Worm (Caenorhabditis elegans) whole organism, young adult: ENCODE results near the gene K08B5.1.
"Not testable (repeated sequence)": the region's sequence is repeated elsewhere in the genome, so short reads cannot be mapped to it uniquely, and the experiment has no call there.

Experiments used
- B0035.1 ChIP-seq: sonication (generic microtip); optimal IDR thresholded peaks from 2 replicates; lab custom pipeline; 2016; ENCODE audit warnings: missing genetic modification characterization, mild to moderate bottlenecking, missing compliant biosample characterization, missing genotype, missing genetic modification reagents
- B0261.1 ChIP-seq: sonication (generic microtip); optimal IDR thresholded peaks from 2 replicates; lab custom pipeline; 2016; ENCODE audit warnings: mild to moderate bottlenecking, missing genetic modification characterization, moderate library complexity, missing compliant biosample characterization
- B0336.3 ChIP-seq: fragments of 200-800 bp; sonication (Bioruptor generic); IDR thresholded peaks from 2 replicates; pipeline ENCODE4 v1.3.6; 2022; ENCODE audit warnings: missing genetic modification characterization, missing compliant biosample characterization
- D2030.7 ChIP-seq: fragments of 200-800 bp; sonication (Bioruptor generic); IDR thresholded peaks from 2 replicates; pipeline ENCODE4 v1.3.6; 2022; ENCODE audit warnings: missing genetic modification reagents, missing genetic modification characterization, missing compliant biosample characterization
- F33H1.4 ChIP-seq: fragments of 200-800 bp; sonication (Bioruptor generic); IDR thresholded peaks from 2 replicates; pipeline ENCODE4 v1.3.6; 2022; ENCODE audit warnings: missing genetic modification reagents, missing genetic modification characterization, missing compliant biosample characterization
- F57A8.1 ChIP-seq: fragments of 200-800 bp; sonication (Bioruptor generic); optimal IDR thresholded peaks from 2 replicates; lab custom pipeline; 2018; ENCODE audit warnings: mild to moderate bottlenecking, missing genetic modification characterization, moderate library complexity, missing compliant biosample characterization
- Y79H2A.3 ChIP-seq: fragments of 200-800 bp; sonication (Bioruptor generic); conservative IDR thresholded peaks from 2 replicates; pipeline ENCODE4 v1.3.6; 2022; ENCODE audit warnings: missing genetic modification reagents, missing genetic modification characterization, missing compliant biosample characterization
- Y95B8A.8 ChIP-seq: fragments of 200-800 bp; sonication (Bioruptor generic); IDR thresholded peaks from 2 replicates; pipeline ENCODE4 v1.3.6; 2022; ENCODE audit warnings: missing genetic modification reagents, missing genetic modification characterization, missing compliant biosample characterization
- akir-1 ChIP-seq: fragments of 200-800 bp; sonication (Bioruptor generic); optimal IDR thresholded peaks from 2 replicates; lab custom pipeline; 2018; ENCODE audit warnings: mild to moderate bottlenecking, missing genetic modification characterization, moderate library complexity, missing compliant biosample characterization
- ama-1 ChIP-seq, 3 experiments: fragments of 150-350 bp in 1 of 3; sonication (generic microtip) in 2 of 3; optimal IDR thresholded peaks; 2 replicates each; lab custom pipeline; 2014 to 2018; ENCODE audit warnings: missing biosample characterization in 2 of 3, missing genetic modification characterization in 2 of 3, missing genetic modification reagents in 2 of 3
- aptf-3 ChIP-seq: fragments of 200-800 bp; sonication (Bioruptor generic); IDR thresholded peaks from 2 replicates; pipeline ENCODE4 v1.3.6; 2022; ENCODE audit warnings: missing genetic modification characterization, missing compliant biosample characterization
- attf-5 ChIP-seq: fragments of 200-800 bp; sonication (Bioruptor generic); optimal IDR thresholded peaks from 2 replicates; lab custom pipeline; 2018; ENCODE audit warnings: mild to moderate bottlenecking, missing genetic modification characterization, missing compliant biosample characterization
- attf-6 ChIP-seq: fragments of 200-800 bp; sonication (Bioruptor generic); IDR thresholded peaks from 2 replicates; pipeline ENCODE4 v1.3.6; 2022; ENCODE audit warnings: missing genetic modification reagents, missing genetic modification characterization, missing compliant biosample characterization
- die-1 ChIP-seq: sonication (generic microtip); optimal IDR thresholded peaks from 2 replicates; lab custom pipeline; 2016; ENCODE audit warnings: missing genotype, mild to moderate bottlenecking, missing genetic modification characterization, missing compliant biosample characterization
- dox-1 ChIP-seq: fragments of 200-800 bp; sonication (Bioruptor generic); IDR thresholded peaks from 2 replicates; pipeline ENCODE4 v1.3.6; 2022; ENCODE audit warnings: missing genetic modification reagents, missing genetic modification characterization, missing compliant biosample characterization
- efl-1 ChIP-seq: fragments of 150-350 bp; optimal IDR thresholded peaks from 2 replicates; lab custom pipeline; 2014; ENCODE audit warnings: missing biosample characterization, missing genetic modification reagents, missing genetic modification characterization
- fkh-3 ChIP-seq: sonication (generic microtip); optimal IDR thresholded peaks from 2 replicates; lab custom pipeline; 2016; ENCODE audit warnings: mild to moderate bottlenecking, missing genetic modification characterization, missing compliant biosample characterization
- madf-10 ChIP-seq: sonication (generic microtip); optimal IDR thresholded peaks from 2 replicates; lab custom pipeline; 2016; ENCODE audit warnings: mild to moderate bottlenecking, missing genetic modification characterization, missing compliant biosample characterization
- madf-8 ChIP-seq: fragments of 200-800 bp; sonication (Bioruptor generic); conservative IDR thresholded peaks from 2 replicates; pipeline ENCODE4 v1.3.6; 2022; ENCODE audit warnings: missing genetic modification reagents, missing genetic modification characterization, missing compliant biosample characterization
- mxl-1 ChIP-seq: sonication (generic microtip); optimal IDR thresholded peaks from 2 replicates; lab custom pipeline; 2016; ENCODE audit warnings: missing genetic modification characterization, missing compliant biosample characterization
- nfya-1 ChIP-seq: sonication (generic microtip); optimal IDR thresholded peaks from 2 replicates; lab custom pipeline; 2017; ENCODE audit warnings: antibody characterized with exemption, missing compliant biosample characterization, missing genetic modification characterization, borderline replicate concordance; ENCODE audit not compliant: insufficient read depth
- nhr-27 ChIP-seq: fragments of 200-800 bp; sonication (Bioruptor generic); optimal IDR thresholded peaks from 2 replicates; lab custom pipeline; 2018; ENCODE audit warnings: mild to moderate bottlenecking, missing genetic modification characterization, moderate library complexity, missing compliant biosample characterization
- nhr-80 ChIP-seq: sonication (generic microtip); optimal IDR thresholded peaks from 2 replicates; lab custom pipeline; 2016; ENCODE audit warnings: missing genetic modification characterization, missing compliant biosample characterization
- nhr-90 ChIP-seq: sonication (generic microtip); optimal IDR thresholded peaks from 2 replicates; lab custom pipeline; 2016; ENCODE audit warnings: missing genotype, mild to moderate bottlenecking, missing genetic modification characterization, missing compliant biosample characterization
- pbrm-1 ChIP-seq: fragments of 200-800 bp; sonication (Bioruptor generic); IDR thresholded peaks from 2 replicates; pipeline ENCODE4 v1.3.6; 2022; ENCODE audit warnings: missing genetic modification reagents, missing genetic modification characterization, missing compliant biosample characterization
- rec-8 ChIP-seq, 2 experiments: sonication (generic microtip); optimal IDR thresholded peaks; 2 replicates each; lab custom pipeline; 2016; ENCODE audit warnings: mild to moderate bottlenecking in 2 of 2, missing genetic modification characterization in 2 of 2, missing genetic modification reagents in 2 of 2, missing genotype in 2 of 2, missing biosample characterization in 1 of 2, missing compliant biosample characterization in 1 of 2, moderate library complexity in 1 of 2
- rpc-1 ChIP-seq, 2 experiments: fragments of 150-350 bp in 1 of 2; sonication (generic microtip) in 1 of 2; optimal IDR thresholded peaks; 2 replicates each; lab custom pipeline; 2014 to 2018; ENCODE audit warnings: missing biosample characterization in 1 of 2, missing genetic modification characterization in 1 of 2, missing genetic modification reagents in 1 of 2, missing genotype in 1 of 2
- snpc-4 ChIP-seq, 5 experiments: fragments of 150-350 bp in 1 of 5; sonication (generic microtip) in 4 of 5; optimal IDR thresholded peaks; 2 replicates each; lab custom pipeline; 2014 to 2018; ENCODE audit warnings: missing genetic modification characterization in 5 of 5, missing biosample characterization in 3 of 5, antibody characterized with exemption in 2 of 5, mild to moderate bottlenecking in 2 of 5, missing compliant biosample characterization in 2 of 5, missing genotype in 2 of 5, moderate library complexity in 2 of 5, missing genetic modification reagents in 1 of 5
- sptf-2 ChIP-seq: fragments of 200-800 bp; sonication (Bioruptor generic); optimal IDR thresholded peaks from 2 replicates; lab custom pipeline; 2018; ENCODE audit warnings: mild to moderate bottlenecking, missing genetic modification characterization, missing compliant biosample characterization
- tbp1 ChIP-seq: fragments of 200-800 bp; sonication (Bioruptor generic); optimal IDR thresholded peaks from 2 replicates; lab custom pipeline; 2018; ENCODE audit warnings: mild to moderate bottlenecking, missing genetic modification characterization, missing compliant biosample characterization
- tbx-9 ChIP-seq: sonication (generic microtip); optimal IDR thresholded peaks from 2 replicates; lab custom pipeline; 2016; ENCODE audit warnings: borderline replicate concordance, missing genetic modification characterization, inconsistent platforms, missing compliant biosample characterization
- unc-62 ChIP-seq: fragments of 150-350 bp; optimal IDR thresholded peaks from 2 replicates; lab custom pipeline; 2014; ENCODE audit warnings: missing biosample characterization, missing genetic modification reagents, missing genetic modification characterization
- zfh-2 ChIP-seq: fragments of 200-800 bp; sonication (Bioruptor generic); conservative IDR thresholded peaks from 2 replicates; pipeline ENCODE4 v1.3.6; 2022; ENCODE audit warnings: missing genetic modification reagents, missing genetic modification characterization, missing compliant biosample characterization
- ztf-3 ChIP-seq: fragments of 200-800 bp; sonication (Bioruptor generic); optimal IDR thresholded peaks from 2 replicates; lab custom pipeline; 2018; ENCODE audit warnings: mild to moderate bottlenecking, missing genetic modification characterization, missing compliant biosample characterization

The K08B5.1 gene

ce11 chrX:16521722-16522121 is 36.5 kb upstream of the K08B5.1 start:
- TF ChIP-seq efl-1 (GFP tag; lab: Kevin White, UChicago) (no peak), F57A8.1 (GFP tag; lab: Kevin White, UChicago) (no peak), fkh-3 (tag; lab: Kevin White, UChicago) (no peak), nhr-80 (tag; lab: Kevin White, UChicago) (no peak)

- TF ChIP-seq pbrm-1 (GFP tag; lab: Robert Waterston, UW), result 0 out of 2 replicates have a peak, but pooled peaks have one; percentile 19
- peak; percentile 73 for TF ChIP-seq tbp1
- peak; percentile 41 for TF ChIP-seq B0261.1
- peak; percentile 71 for TF ChIP-seq D2030.7 (GFP tag; lab: Robert Waterston, UW)
- not testable (repeated sequence) for TF ChIP-seq snpc-4 (GFP tag; optimal IDR thresholded peaks at IDR 0.05; lab: Kevin White, UChicago)
- TF ChIP-seq snpc-4 (tag; optimal IDR thresholded peaks at IDR 0.05; lab: Kevin White, UChicago), result peak in 1 of 4 experiments; percentile 27
- 0 out of 2 replicates have a peak, but pooled peaks have one; percentile 13 for TF ChIP-seq dox-1 (GFP tag; lab: Robert Waterston, UW)
- TF ChIP-seq rpc-1 (optimal IDR thresholded peaks at IDR 0.05; lab: Kevin White, UChicago), result peak; percentile 50
- peak; percentile 67 for TF ChIP-seq rpc-1 (tag; optimal IDR thresholded peaks at IDR 0.05; lab: Kevin White, UChicago)
These were observed 34.4 kb upstream of the K08B5.1 start for ce11 chrX:16523827-16524226.

DNA sequence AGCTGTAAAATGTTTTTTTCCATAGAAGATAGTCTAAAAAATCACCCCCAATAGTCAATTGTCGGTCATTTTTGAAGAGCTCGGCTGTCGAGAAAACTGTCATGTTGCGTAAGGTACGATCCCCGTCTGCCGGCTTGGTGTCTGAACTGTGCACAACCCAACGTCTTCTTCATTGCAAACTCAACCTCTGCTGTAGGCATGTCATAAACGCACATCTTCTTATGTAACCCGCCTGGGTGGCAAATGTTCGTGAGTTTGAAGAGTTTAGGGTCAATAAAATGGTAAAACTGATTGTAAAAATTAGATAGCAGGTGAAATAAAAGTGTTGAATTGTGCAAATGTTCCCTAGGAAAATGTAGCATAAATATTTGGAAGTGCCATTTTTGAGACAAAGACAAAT is 33.9 kb upstream of the K08B5.1 start:
- no peak for TF ChIP-seq madf-8 (GFP tag; lab: Robert Waterston, UW)
- no peak for TF ChIP-seq F33H1.4 (GFP tag; lab: Robert Waterston, UW)
- no peak for TF ChIP-seq die-1 (tag; lab: Kevin White, UChicago)
- no peak for TF ChIP-seq nhr-90 (tag; lab: Kevin White, UChicago)
- no peak for TF ChIP-seq Y95B8A.8 (GFP tag; lab: Robert Waterston, UW)
- no peak for TF ChIP-seq unc-62
- no peak for TF ChIP-seq nhr-80 (tag; lab: Kevin White, UChicago)
- no peak for TF ChIP-seq attf-5 (GFP tag; lab: Kevin White, UChicago)
- no peak for TF ChIP-seq Y79H2A.3 (GFP tag; lab: Robert Waterston, UW)
- no peak for TF ChIP-seq akir-1 (GFP tag; lab: Kevin White, UChicago)
- no peak for TF ChIP-seq F57A8.1 (GFP tag; lab: Kevin White, UChicago)
- TF ChIP-seq tbx-9 (tag; lab: Kevin White, UChicago), result no peak
- no peak for TF ChIP-seq rec-8 (tag; optimal IDR thresholded peaks at IDR 0.05; lab: Kevin White, UChicago)
- no peak for TF ChIP-seq nfya-1
- no peak for TF ChIP-seq madf-10 (tag; lab: Kevin White, UChicago)
- TF ChIP-seq nhr-27, result no peak
- no peak for TF ChIP-seq ztf-3 (GFP tag; lab: Kevin White, UChicago)
- no peak for TF ChIP-seq attf-6 (GFP tag; lab: Robert Waterston, UW)
- TF ChIP-seq B0336.3 (GFP tag; lab: Robert Waterston, UW), result no peak

DNA sequence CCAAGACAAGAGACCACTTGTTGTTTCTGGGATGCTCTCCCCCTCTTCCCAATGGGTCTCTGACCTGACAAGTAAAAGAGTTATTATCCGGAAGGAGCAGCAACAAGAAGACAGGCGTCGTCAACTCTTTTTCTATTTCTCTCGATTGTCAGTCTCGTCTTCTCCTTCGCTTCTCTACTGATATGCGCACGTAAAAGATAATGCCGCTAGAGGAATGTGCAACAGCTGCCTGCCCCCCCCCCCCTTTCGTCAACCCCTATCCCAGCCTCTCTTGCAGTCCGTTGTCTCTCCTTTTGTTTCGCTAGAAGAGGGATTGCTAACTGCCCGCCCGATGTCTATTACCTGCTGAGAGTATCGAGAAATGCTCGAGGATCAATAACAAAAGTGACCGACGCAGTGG is 32.6 kb upstream of the K08B5.1 start:
- no peak for TF ChIP-seq mxl-1 (tag; lab: Kevin White, UChicago)
- no peak for TF ChIP-seq sptf-2 (GFP tag; lab: Kevin White, UChicago)
- TF ChIP-seq aptf-3 (GFP tag; lab: Robert Waterston, UW), result 0 out of 2 replicates have a peak, but pooled peaks have one; percentile 9
- no peak for TF ChIP-seq die-1 (tag; lab: Kevin White, UChicago)
- TF ChIP-seq B0035.1 (tag; lab: Kevin White, UChicago), result no peak
- TF ChIP-seq ama-1 (optimal IDR thresholded peaks at IDR 0.05; lab: Kevin White, UChicago), result no peak
- no peak for TF ChIP-seq ama-1 (GFP tag; optimal IDR thresholded peaks at IDR 0.05; lab: Kevin White, UChicago)
- peak; percentile 57; the same call in 1 of the 2 replicates for TF ChIP-seq zfh-2 (GFP tag; lab: Robert Waterston, UW)
